Worm (Caenorhabditis elegans) whole organism, L4/young adult: ENCODE measurements around the gene clec-238.

Experiments
- W03F9.2 ChIP-seq: fragments of 150-350 bp; optimal IDR thresholded peaks from 2 replicates; lab custom pipeline; 2014; ENCODE audit warnings: missing biosample characterization, missing genetic modification characterization
- dao-5 ChIP-seq: sonication (generic microtip); optimal IDR thresholded peaks from 2 replicates; lab custom pipeline; 2016; ENCODE audit warnings: missing genotype, missing genetic modification characterization, moderate library complexity, missing compliant biosample characterization
- him-1 ChIP-seq: sonication (generic microtip); optimal IDR thresholded peaks from 2 replicates; lab custom pipeline; 2016; ENCODE audit warnings: missing genotype, missing genetic modification reagents, missing genetic modification characterization, missing compliant biosample characterization

DNA sequence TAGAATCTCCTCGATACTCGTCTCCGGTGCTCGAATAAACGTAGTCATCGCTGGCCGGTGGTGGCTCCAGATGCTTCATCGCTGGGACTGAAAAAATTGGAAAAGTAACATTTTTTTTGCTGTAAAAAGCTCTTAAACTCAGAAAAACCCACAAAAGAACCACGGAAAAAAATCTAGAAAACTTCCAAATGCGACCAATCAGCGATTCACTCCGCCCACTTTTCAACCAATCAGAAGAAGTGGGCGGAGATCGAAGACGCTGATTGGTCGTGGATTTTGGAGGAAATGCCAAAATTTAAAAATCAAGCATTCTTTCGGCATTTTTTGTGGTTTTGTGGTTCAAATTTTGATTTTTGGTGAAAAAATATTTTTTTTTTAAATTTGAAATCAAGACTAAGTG lies 7.4 kb downstream of the clec-238 start:
- TF ChIP-seq him-1 (no peak), dao-5 (tag; lab: Kevin White, UChicago) (no peak), W03F9.2 (no peak)
